Fruit fly (Drosophila melanogaster) whole organism, embryonic: Measurements from ENCODE around the gene Kal1.

ENCODE experiments used
- ATbp ChIP-seq: fragments of 200-800 bp; sonication (Bioruptor generic); optimal IDR thresholded peaks from 2 replicates; lab custom pipeline; 2017; ENCODE audit warnings: missing biosample characterization, mild to moderate bottlenecking, missing genetic modification characterization, missing genetic modification reagents
- CG1024 ChIP-seq: fragments of 200-800 bp; sonication (Bioruptor generic); IDR thresholded peaks from 2 replicates; pipeline ENCODE4 v1.3.6; 2022; ENCODE audit warnings: missing biosample characterization, missing genetic modification characterization
- CG11723 ChIP-seq: fragments of 200-800 bp; sonication (Bioruptor generic); optimal IDR thresholded peaks from 2 replicates; lab custom pipeline; 2017; ENCODE audit warnings: missing biosample characterization, mild to moderate bottlenecking, missing genetic modification characterization
- CG13123 ChIP-seq: fragments of 200-800 bp; sonication (Bioruptor generic); optimal IDR thresholded peaks from 2 replicates; lab custom pipeline; 2016; ENCODE audit warnings: missing biosample characterization, missing genetic modification characterization
- CG14965 ChIP-seq: fragments of 200-800 bp; sonication (Bioruptor generic); optimal IDR thresholded peaks from 2 replicates; lab custom pipeline; 2016; ENCODE audit warnings: missing biosample characterization, missing genetic modification characterization, borderline replicate concordance
- CG1602 ChIP-seq: fragments of 200-800 bp; sonication (Bioruptor generic); optimal IDR thresholded peaks from 3 replicates; lab custom pipeline; 2016; ENCODE audit warnings: missing biosample characterization, missing genetic modification characterization
- CG16815 ChIP-seq: fragments of 200-800 bp; sonication (Bioruptor generic); optimal IDR thresholded peaks from 3 replicates; lab custom pipeline; 2017; ENCODE audit warnings: missing biosample characterization, mild to moderate bottlenecking, missing genetic modification characterization
- CG17361 ChIP-seq: fragments of 200-800 bp; sonication (Bioruptor generic); IDR thresholded peaks from 3 replicates; pipeline ENCODE4 v1.3.6; 2022; ENCODE audit warnings: missing biosample characterization, missing genetic modification characterization
- CG17829 ChIP-seq: fragments of 200-800 bp; optimal IDR thresholded peaks from 2 replicates; lab custom pipeline; 2019; ENCODE audit warnings: missing biosample characterization, mild to moderate bottlenecking, missing genetic modification characterization, moderate library complexity
- CG1792 ChIP-seq: fragments of 200-800 bp; sonication (Bioruptor generic); optimal IDR thresholded peaks from 2 replicates; lab custom pipeline; 2016; ENCODE audit warnings: missing biosample characterization, missing genetic modification characterization
- CG2116 ChIP-seq: fragments of 200-800 bp; sonication (Bioruptor generic); optimal IDR thresholded peaks from 3 replicates; lab custom pipeline; 2018; ENCODE audit warnings: missing biosample characterization, mild to moderate bottlenecking, missing genetic modification characterization
- CG2202 ChIP-seq: fragments of 200-800 bp; sonication (Bioruptor generic); optimal IDR thresholded peaks from 2 replicates; lab custom pipeline; 2018; ENCODE audit warnings: missing biosample characterization, mild to moderate bottlenecking, missing genetic modification characterization
- CG2712 ChIP-seq: fragments of 200-800 bp; optimal IDR thresholded peaks from 3 replicates; lab custom pipeline; 2019; ENCODE audit warnings: missing biosample characterization, mild to moderate bottlenecking, missing genetic modification characterization, moderate library complexity
- CG31441 ChIP-seq: fragments of 200-800 bp; sonication (Bioruptor generic); IDR thresholded peaks from 2 replicates; pipeline ENCODE4 v1.3.6; 2022; ENCODE audit warnings: missing biosample characterization, missing genetic modification characterization
- CG32772 ChIP-seq: fragments of 200-800 bp; sonication (Bioruptor generic); IDR thresholded peaks from 2 replicates; pipeline ENCODE4 v1.3.6; 2022; ENCODE audit warnings: missing biosample characterization, missing genetic modification characterization
- CG33557 ChIP-seq: fragments of 200-800 bp; sonication (Bioruptor generic); optimal IDR thresholded peaks from 2 replicates; lab custom pipeline; 2019; ENCODE audit warnings: missing biosample characterization, mild to moderate bottlenecking, missing genetic modification characterization, moderate library complexity
- CG34376 ChIP-seq: fragments of 200-800 bp; sonication (Bioruptor generic); optimal IDR thresholded peaks from 2 replicates; lab custom pipeline; 2018; ENCODE audit warnings: missing biosample characterization, mild to moderate bottlenecking, missing genetic modification characterization
- CG42726 ChIP-seq: fragments of 200-800 bp; sonication (Bioruptor generic); IDR thresholded peaks from 2 replicates; pipeline ENCODE4 v1.3.6; 2022; ENCODE audit warnings: missing biosample characterization, missing genetic modification characterization; ENCODE audit not compliant: partially characterized antibody
- CG4854 ChIP-seq: fragments of 200-800 bp; sonication (Bioruptor generic); optimal IDR thresholded peaks from 2 replicates; lab custom pipeline; 2016; ENCODE audit warnings: missing biosample characterization, missing genetic modification characterization, inconsistent platforms
- CG6813 ChIP-seq: fragments of 200-800 bp; sonication (Bioruptor generic); optimal IDR thresholded peaks from 2 replicates; lab custom pipeline; 2017; ENCODE audit warnings: missing biosample characterization, missing genetic modification characterization, mild to moderate bottlenecking, moderate library complexity, missing genetic modification reagents
- CG7745 ChIP-seq: fragments of 200-800 bp; sonication (Bioruptor generic); optimal IDR thresholded peaks from 2 replicates; lab custom pipeline; 2018; ENCODE audit warnings: missing biosample characterization, mild to moderate bottlenecking, missing genetic modification characterization, moderate library complexity
- CG8359 ChIP-seq: fragments of 200-800 bp; sonication (Bioruptor generic); optimal IDR thresholded peaks from 2 replicates; lab custom pipeline; 2017; ENCODE audit warnings: missing biosample characterization, mild to moderate bottlenecking, missing genetic modification characterization, borderline replicate concordance
- CG8944 ChIP-seq: fragments of 200-800 bp; sonication (Bioruptor generic); optimal IDR thresholded peaks from 3 replicates; lab custom pipeline; 2016; ENCODE audit warnings: missing biosample characterization, missing genetic modification characterization
- CG9437 ChIP-seq: fragments of 200-800 bp; sonication (Bioruptor generic); optimal IDR thresholded peaks from 2 replicates; lab custom pipeline; 2018; ENCODE audit warnings: missing biosample characterization, mild to moderate bottlenecking, missing genetic modification characterization
- CG9932 ChIP-seq: fragments of 200-800 bp; sonication (Bioruptor generic); IDR thresholded peaks from 2 replicates; pipeline ENCODE4 v1.3.6; 2022; ENCODE audit warnings: missing biosample characterization, missing genetic modification characterization
- Ets65A ChIP-seq: fragments of 200-800 bp; sonication (Bioruptor generic); peaks from one replicate; lab custom pipeline; 2016; ENCODE audit warnings: missing biosample characterization, missing genetic modification characterization
- GATAe ChIP-seq: fragments of 200-800 bp; sonication (Bioruptor generic); conservative IDR thresholded peaks from 2 replicates; pipeline ENCODE4 v1.3.6; 2022; ENCODE audit warnings: missing biosample characterization, missing genetic modification characterization
- HHEX ChIP-seq: fragments of 200-800 bp; sonication (Bioruptor generic); optimal IDR thresholded peaks from 3 replicates; lab custom pipeline; 2017; ENCODE audit warnings: missing biosample characterization, mild to moderate bottlenecking, missing genetic modification characterization, missing genetic modification reagents
- Hmx ChIP-seq: fragments of 200-800 bp; sonication (Bioruptor generic); optimal IDR thresholded peaks from 2 replicates; lab custom pipeline; 2016; ENCODE audit warnings: missing biosample characterization, missing genetic modification characterization
- Hr39 ChIP-seq: fragments of >200 bp; optimal IDR thresholded peaks from 2 replicates; lab custom pipeline; 2017
- Jarid2 ChIP-seq: fragments of 200-800 bp; sonication (Bioruptor generic); optimal IDR thresholded peaks from 3 replicates; lab custom pipeline; 2017; ENCODE audit warnings: mild to moderate bottlenecking, missing biosample characterization, missing genetic modification reagents, missing genetic modification characterization
- Meics ChIP-seq: fragments of 200-800 bp; sonication (Bioruptor generic); optimal IDR thresholded peaks from 2 replicates; lab custom pipeline; 2017; ENCODE audit warnings: missing biosample characterization, mild to moderate bottlenecking, missing genetic modification characterization
- Myb ChIP-seq: fragments of 200-800 bp; sonication (Bioruptor generic); optimal IDR thresholded peaks from 2 replicates; lab custom pipeline; 2016; ENCODE audit warnings: missing biosample characterization, missing genetic modification characterization
- chif ChIP-seq, 2 experiments: fragments of 200-800 bp; sonication (Bioruptor generic); optimal IDR thresholded peaks; 3 replicates each; lab custom pipeline; 2016; ENCODE audit warnings: missing biosample characterization in 2 of 2, missing genetic modification characterization in 2 of 2
- ems ChIP-seq: fragments of 200-800 bp; sonication (Bioruptor generic); optimal IDR thresholded peaks from 3 replicates; lab custom pipeline; 2016; ENCODE audit warnings: missing biosample characterization, missing genetic modification characterization
- eve ChIP-seq, 2 experiments: fragments of >200 bp; optimal IDR thresholded peaks; 2 replicates each; lab custom pipeline; 2017; ENCODE audit warnings: missing biosample characterization in 2 of 2, missing genetic modification characterization in 2 of 2
- fd3F ChIP-seq: fragments of 200-800 bp; sonication (Bioruptor generic); optimal IDR thresholded peaks from 2 replicates; lab custom pipeline; 2018; ENCODE audit warnings: missing biosample characterization, mild to moderate bottlenecking, missing genetic modification characterization, moderate library complexity
- gsb ChIP-seq: fragments of 200-800 bp; sonication (Bioruptor generic); IDR thresholded peaks from 2 replicates; pipeline ENCODE4 v1.3.6; 2022; ENCODE audit warnings: missing biosample characterization, missing genetic modification characterization
- her ChIP-seq: fragments of 200-800 bp; sonication (Bioruptor generic); optimal IDR thresholded peaks from 2 replicates; lab custom pipeline; 2016; ENCODE audit warnings: missing biosample characterization, missing genetic modification characterization
- kah ChIP-seq: fragments of 200-800 bp; sonication (Bioruptor generic); optimal IDR thresholded peaks from 2 replicates; lab custom pipeline; 2018; ENCODE audit warnings: missing biosample characterization, mild to moderate bottlenecking, missing genetic modification characterization
- klu ChIP-seq: fragments of 200-800 bp; sonication (Bioruptor generic); IDR thresholded peaks from 2 replicates; pipeline ENCODE4 v1.3.6; 2022; ENCODE audit warnings: missing biosample characterization, missing genetic modification characterization
- lmd ChIP-seq: fragments of 200-800 bp; sonication (Bioruptor generic); IDR thresholded peaks from 2 replicates; pipeline ENCODE4 v1.3.6; 2022; ENCODE audit warnings: missing biosample characterization, missing genetic modification characterization
- oc ChIP-seq: fragments of 200-800 bp; sonication (Bioruptor generic); optimal IDR thresholded peaks from 2 replicates; lab custom pipeline; 2018; ENCODE audit warnings: missing biosample characterization, mild to moderate bottlenecking, missing genetic modification characterization, moderate library complexity
- pan ChIP-seq, 4 experiments: fragments of >200 bp in 3 of 4; fragments of 200-800 bp in 1 of 4; sonication (Bioruptor generic) in 1 of 4; optimal IDR thresholded peaks in 3 of 4; IDR thresholded peaks in 1 of 4; 2 replicates each; pipeline versions ENCODE4 v1.3.6 to Lab custom; 2017 to 2022; ENCODE audit warnings: missing biosample characterization in 2 of 4, missing genetic modification characterization in 2 of 4, mixed read lengths in 1 of 4
- pfk ChIP-seq: fragments of 200-800 bp; sonication (Bioruptor generic); optimal IDR thresholded peaks from 2 replicates; lab custom pipeline; 2018; ENCODE audit warnings: missing biosample characterization, mild to moderate bottlenecking, missing genetic modification characterization, moderate library complexity
- pzg ChIP-seq: fragments of 200-800 bp; sonication (Bioruptor generic); optimal IDR thresholded peaks from 3 replicates; lab custom pipeline; 2018; ENCODE audit warnings: missing biosample characterization, mild to moderate bottlenecking, missing genetic modification characterization, moderate library complexity
- repo ChIP-seq: fragments of 200-800 bp; sonication (Bioruptor generic); optimal IDR thresholded peaks from 2 replicates; lab custom pipeline; 2016; ENCODE audit warnings: missing biosample characterization, missing genetic modification characterization
- rib ChIP-seq: fragments of 200-800 bp; sonication (Bioruptor generic); IDR thresholded peaks from 2 replicates; pipeline ENCODE4 v1.3.6; 2022; ENCODE audit warnings: missing biosample characterization, missing genetic modification characterization
- sisA ChIP-seq: fragments of 200-800 bp; sonication (Bioruptor generic); IDR thresholded peaks from 2 replicates; pipeline ENCODE4 v1.3.6; 2022; ENCODE audit warnings: missing biosample characterization, missing genetic modification characterization
- slou ChIP-seq: fragments of 200-800 bp; sonication (Bioruptor generic); optimal IDR thresholded peaks from 3 replicates; lab custom pipeline; 2016; ENCODE audit warnings: missing biosample characterization, missing genetic modification characterization
- trh ChIP-seq: fragments of 200-800 bp; sonication (Bioruptor generic); optimal IDR thresholded peaks from 2 replicates; lab custom pipeline; 2016; ENCODE audit warnings: missing biosample characterization, missing genetic modification characterization
- vvl ChIP-seq: fragments of 200-800 bp; sonication (Bioruptor generic); IDR thresholded peaks from 2 replicates; pipeline ENCODE4 v1.3.6; 2022; ENCODE audit warnings: missing biosample characterization, missing genetic modification characterization

Kal1 gene

DNA sequence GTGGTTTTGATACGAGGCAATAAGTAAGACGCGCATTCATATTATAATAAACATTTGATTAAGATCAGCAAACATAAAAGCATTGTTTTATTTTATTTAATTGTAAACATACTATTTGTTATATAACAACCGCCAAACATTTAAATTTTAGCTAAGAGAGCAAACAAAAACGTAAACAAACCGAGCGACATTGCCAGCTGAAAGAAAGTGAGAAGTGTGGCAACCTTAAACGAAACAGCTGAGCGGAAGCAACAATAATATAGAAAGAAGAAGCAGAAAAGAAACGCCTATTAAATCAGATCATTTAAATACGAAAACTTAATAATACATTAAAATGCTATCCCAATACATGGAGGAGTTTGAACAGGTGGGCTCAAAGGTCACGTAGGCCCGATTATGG is 6.6 kb upstream of the Kal1 start, which contains the start of gene Sec10 (continued):
- TF ChIP-seq Myb (GFP tag; lab: Kevin White, UChicago) (peak; percentile 23), CG6813 (no peak), Meics (GFP tag; lab: Kevin White, UChicago) (no peak), klu (GFP tag; lab: Robert Waterston, UW) (no peak), ATbp (GFP tag; lab: Kevin White, UChicago) (no peak), Jarid2 (no peak), CG31441 (no peak), CG17829 (peak; percentile 27), CG34376 (GFP tag; lab: Kevin White, UChicago) (no peak), trh (GFP tag; lab: Kevin White, UChicago) (no peak), CG9932 (GFP tag; lab: Robert Waterston, UW) (no peak), lmd (GFP tag; lab: Robert Waterston, UW) (no peak), CG17361 (GFP tag; lab: Robert Waterston, UW) (no peak), ems (GFP tag; lab: Kevin White, UChicago) (no peak), Hr39 (no peak), CG2116 (GFP tag; lab: Kevin White, UChicago) (peak; percentile 36), sisA (GFP tag; lab: Robert Waterston, UW) (no peak), CG1602 (no peak), gsb (GFP tag; lab: Robert Waterston, UW) (no peak), chif (GFP tag; optimal IDR thresholded peaks at IDR 0.05; lab: Kevin White, UChicago) (no peak), CG33557 (GFP tag; lab: Kevin White, UChicago) (no peak), CG9437 (peak; percentile 54), CG2202 (tag; lab: Kevin White, UChicago) (no peak), repo (no peak), oc (tag; lab: Kevin White, UChicago) (no peak), CG8944 (GFP tag; lab: Kevin White, UChicago) (no peak), CG4854 (GFP tag; lab: Kevin White, UChicago) (no peak), CG11723 (no peak), CG8359 (GFP tag; lab: Kevin White, UChicago) (no peak), vvl (GFP tag; lab: Robert Waterston, UW) (no peak), pan (optimal IDR thresholded peaks at IDR 0.05; lab: Kevin White, UChicago) (no peak), pan (GFP tag; optimal IDR thresholded peaks at IDR 0.05 in 1 of 2, IDR thresholded peaks at IDR 0.05 in 1 of 2) (no peak), CG7745 (tag; lab: Kevin White, UChicago) (no peak), slou (GFP tag; lab: Kevin White, UChicago) (no peak), pfk (GFP tag; lab: Kevin White, UChicago) (no peak), CG1792 (GFP tag; lab: Kevin White, UChicago) (no peak), CG2712 (tag; lab: Kevin White, UChicago) (no peak), pzg (peak; percentile 65), her (GFP tag; lab: Kevin White, UChicago) (no peak), rib (GFP tag; lab: Robert Waterston, UW) (0 out of 2 replicates have a peak, but pooled peaks have one; percentile 21), HHEX (GFP tag; lab: Kevin White, UChicago) (no peak), fd3F (GFP tag; lab: Kevin White, UChicago) (no peak), Ets65A (no peak), CG13123 (no peak), eve (GFP tag; optimal IDR thresholded peaks at IDR 0.05; lab: Kevin White, UChicago) (no peak), CG1024 (GFP tag; lab: Robert Waterston, UW) (no peak), CG32772 (GFP tag; lab: Robert Waterston, UW) (no peak), Hmx (GFP tag; lab: Kevin White, UChicago) (no peak), CG42726 (no peak), CG14965 (GFP tag; lab: Kevin White, UChicago) (no peak), CG16815 (no peak), kah (GFP tag; lab: Kevin White, UChicago) (no peak), GATAe (GFP tag; lab: Robert Waterston, UW) (no peak)
